Worm (Caenorhabditis elegans): ENCODE results near the gene pals-33.

DNA sequence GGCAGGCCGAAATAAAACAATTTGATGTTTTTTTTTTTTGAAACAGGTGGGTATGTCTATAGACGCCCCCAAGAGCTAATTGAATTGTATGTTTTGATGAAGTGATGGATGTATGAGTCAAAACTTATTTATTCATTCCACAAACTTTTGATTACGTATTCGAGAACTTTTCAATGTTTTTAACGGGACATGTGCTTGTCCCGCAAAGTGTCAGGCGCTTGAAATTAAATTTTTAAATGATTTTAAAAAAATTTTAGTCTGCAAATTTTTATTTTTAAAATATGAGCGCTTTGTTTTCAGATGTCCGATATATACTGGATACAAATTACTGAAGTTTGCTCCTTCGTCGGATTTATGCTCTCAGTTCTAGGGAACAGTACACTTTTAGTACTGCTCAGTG, 23.7 kb upstream of the pals-33 start, which contains the start of gene str-114:
- TF ChIP-seq ztf-11 (tag; optimal IDR thresholded peaks at IDR 0.05) (no peak), mab-5 (tag; optimal IDR thresholded peaks at IDR 0.05) (no peak), nhr-2 (tag; optimal IDR thresholded peaks at IDR 0.05) (no peak), snpc-4 (tag; optimal IDR thresholded peaks at IDR 0.05) (no peak), unc-39 (tag; optimal IDR thresholded peaks at IDR 0.05) (no peak), unc-62 (GFP tag; optimal IDR thresholded peaks at IDR 0.05) (no peak)

All from whole organism, mixed stage, embryonic.